Worm (Caenorhabditis elegans) whole organism, L2 larva: ENCODE measurements around the gene vha-7.

Experiments used
- alr-1 ChIP-seq: fragments of 150-350 bp; optimal IDR thresholded peaks from 2 replicates; lab custom pipeline; 2014; ENCODE audit warnings: missing biosample characterization, missing genetic modification characterization
- egl-27 ChIP-seq: sonication (generic microtip); optimal IDR thresholded peaks from 3 replicates; lab custom pipeline; 2017; ENCODE audit warnings: missing biosample characterization, missing genetic modification reagents, missing genetic modification characterization
- elt-1 ChIP-seq: fragments of 150-350 bp; optimal IDR thresholded peaks from 2 replicates; lab custom pipeline; 2014; ENCODE audit warnings: missing biosample characterization, missing genetic modification characterization
- fos-1 ChIP-seq: fragments of 150-350 bp; optimal IDR thresholded peaks from 2 replicates; lab custom pipeline; 2014; ENCODE audit warnings: missing biosample characterization, missing genetic modification characterization
- lin-13 ChIP-seq: fragments of 150-350 bp; optimal IDR thresholded peaks from 2 replicates; lab custom pipeline; 2014; ENCODE audit warnings: missing biosample characterization, missing genetic modification reagents, missing genetic modification characterization
- lsy-2 ChIP-seq, 2 experiments: fragments of 150-350 bp in 1 of 2; sonication (generic microtip) in 1 of 2; optimal IDR thresholded peaks; 2 replicates each; lab custom pipeline; 2014 to 2017; ENCODE audit warnings: missing biosample characterization in 2 of 2, missing genetic modification characterization in 2 of 2
- mbf-1 ChIP-seq: sonication (generic microtip); optimal IDR thresholded peaks from 2 replicates; lab custom pipeline; 2017; ENCODE audit warnings: missing biosample characterization, missing genetic modification characterization
- nhr-12 ChIP-seq: fragments of 150-350 bp; optimal IDR thresholded peaks from 2 replicates; lab custom pipeline; 2014; ENCODE audit warnings: missing biosample characterization, missing genetic modification characterization
- nhr-25 ChIP-seq: fragments of 150-350 bp; sonication (generic microtip); optimal IDR thresholded peaks from 3 replicates; lab custom pipeline; 2014; ENCODE audit warnings: missing biosample characterization, missing genetic modification characterization
- snpc-4 ChIP-seq: fragments of 150-350 bp; optimal IDR thresholded peaks from 2 replicates; lab custom pipeline; 2014; ENCODE audit warnings: missing biosample characterization, missing genetic modification characterization
- unc-62 ChIP-seq: fragments of 150-350 bp; optimal IDR thresholded peaks from 2 replicates; lab custom pipeline; 2014; ENCODE audit warnings: missing biosample characterization, missing genetic modification reagents, missing genetic modification characterization

- TF ChIP-seq snpc-4 (no peak), nhr-25 (no peak), alr-1 (tag; lab: Kevin White, UChicago) (no peak), egl-27 (tag; lab: Kevin White, UChicago) (no peak), elt-1 (tag; lab: Kevin White, UChicago) (no peak), unc-62 (GFP tag; lab: Kevin White, UChicago) (no peak), mbf-1 (tag; lab: Kevin White, UChicago) (no peak), nhr-12 (tag; lab: Kevin White, UChicago) (no peak), fos-1 (tag; lab: Kevin White, UChicago) (no peak), lin-13 (no peak), lsy-2 (tag; optimal IDR thresholded peaks at IDR 0.05; lab: Kevin White, UChicago) (no peak)
Measured at ce11 chrIV:12616943-12617689, 23.1 kb upstream of the vha-7 start.
